Worm (Caenorhabditis elegans): Measurements from ENCODE around the gene acd-3.
A peak's percentile ranks its signal among the peaks of the same experiment; 100 is the strongest.

acd-3 gene

ce11 chrX:14885855-14886254, 36.8 kb downstream of the acd-3 start:
- TF ChIP-seq daf-12 (tag; optimal IDR thresholded peaks at IDR 0.05) (no peak), nhr-23 (tag; optimal IDR thresholded peaks at IDR 0.05) (no peak), nhr-11 (tag; optimal IDR thresholded peaks at IDR 0.05) (no peak), unc-62 (GFP tag; optimal IDR thresholded peaks at IDR 0.05) (no peak), fos-1 (tag; optimal IDR thresholded peaks at IDR 0.05) (no peak), ceh-82 (tag; optimal IDR thresholded peaks at IDR 0.05) (no peak), mdl-1 (tag; optimal IDR thresholded peaks at IDR 0.05) (no peak), nhr-28 (tag; optimal IDR thresholded peaks at IDR 0.05) (no peak)

DNA sequence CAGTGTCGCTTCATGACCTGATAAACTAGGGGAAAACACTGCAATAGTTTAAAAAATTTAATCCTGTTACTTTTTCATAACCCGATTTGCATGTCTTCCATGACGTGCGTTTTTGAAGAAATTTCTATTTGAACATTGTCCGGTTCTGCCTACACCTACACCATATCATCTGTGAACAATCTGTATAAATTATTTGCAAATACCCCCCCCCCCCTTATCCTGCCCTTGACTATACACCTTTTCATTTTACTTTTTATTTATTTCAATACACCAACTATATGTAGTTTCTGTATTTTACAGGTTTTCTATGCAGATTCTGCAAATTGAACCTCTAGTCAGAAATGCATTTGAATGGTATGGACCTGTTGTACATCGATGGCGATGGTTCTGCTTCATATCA, 39.1 kb downstream of the acd-3 start, which contains the start of gene daf-6:
Gene daf-6 (plus strand): TSS at position 301 of the 400 bp plus-strand sequence.
- TF ChIP-seq ceh-16 (tag; optimal IDR thresholded peaks at IDR 0.05) (no peak), ZK546.5 (tag; optimal IDR thresholded peaks at IDR 0.05) (no peak), elt-3 (tag; optimal IDR thresholded peaks at IDR 0.05) (no peak), egl-5 (tag; optimal IDR thresholded peaks at IDR 0.05) (no peak), nhr-12 (tag; optimal IDR thresholded peaks at IDR 0.05) (no peak)

- TF ChIP-seq snpc-4 (tag; optimal IDR thresholded peaks at IDR 0.05): no peak
- peak; percentile 85 for TF ChIP-seq nhr-43 (tag; optimal IDR thresholded peaks at IDR 0.05; ENCODE audit: poor library complexity, severe bottlenecking)
- TF ChIP-seq nhr-23 (tag; optimal IDR thresholded peaks at IDR 0.05): peak; percentile 42
- TF ChIP-seq ceh-28 (tag; optimal IDR thresholded peaks at IDR 0.05): no peak
- TF ChIP-seq elt-3 (tag; optimal IDR thresholded peaks at IDR 0.05): peak in 1 of 3 experiments; percentile 53
- TF ChIP-seq nhr-25 (tag; optimal IDR thresholded peaks at IDR 0.05): peak; percentile 68
Measured at ce11 chrX:14894380-14894779, 45.3 kb downstream of the acd-3 start.

DNA sequence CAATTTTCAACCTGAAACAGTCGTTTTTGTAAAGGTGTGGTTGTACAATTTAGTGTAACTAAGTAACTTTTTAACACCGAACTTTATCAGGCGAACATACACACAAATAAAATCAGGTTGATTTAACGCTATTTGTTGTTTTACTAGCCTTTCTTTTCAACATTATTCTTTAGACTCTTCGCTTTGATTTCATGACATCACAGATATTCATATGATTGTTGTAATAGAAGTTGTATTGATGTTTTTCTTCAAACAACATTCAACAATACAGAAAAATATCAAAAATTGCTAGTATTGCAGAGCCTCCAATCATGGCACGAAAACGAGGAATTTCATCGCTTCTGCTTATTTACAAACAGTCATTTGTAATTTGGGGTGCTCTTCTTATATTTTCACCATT, 45.8 kb downstream of the acd-3 start, which contains the start of gene nac-1:
Gene nac-1 (plus strand): TSS at position 301 of the 400 bp plus-strand sequence.
- TF ChIP-seq sea-2 (GFP tag; optimal IDR thresholded peaks at IDR 0.05) (no peak), skn-1 (tag; optimal IDR thresholded peaks at IDR 0.05) (no peak), hmg-11 (tag; optimal IDR thresholded peaks at IDR 0.05) (no peak), unc-62 (GFP tag; optimal IDR thresholded peaks at IDR 0.05) (no peak), ZK546.5 (tag; optimal IDR thresholded peaks at IDR 0.05) (no peak)

DNA sequence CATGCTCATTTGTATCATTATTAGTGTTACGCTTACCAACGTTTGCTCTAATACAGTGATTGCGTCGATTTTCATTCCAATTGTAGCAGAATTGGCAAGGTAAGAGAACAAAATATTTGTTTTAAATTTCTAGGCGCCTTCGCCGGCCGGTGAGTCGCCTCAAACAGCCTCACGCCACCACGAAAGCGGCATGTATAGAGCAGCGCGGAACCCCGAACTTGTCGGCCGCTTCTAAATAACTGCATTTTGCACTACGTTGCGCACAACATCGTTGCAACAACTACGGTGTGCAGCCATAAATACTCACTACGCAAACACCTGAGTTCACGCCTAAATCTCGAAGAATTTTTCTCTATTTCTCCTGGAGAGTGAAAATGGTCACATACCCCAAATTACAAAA, 48.1 kb downstream of the acd-3 start:
- TF ChIP-seq tbx-2 (tag; optimal IDR thresholded peaks at IDR 0.05) (no peak), fkh-2 (tag; optimal IDR thresholded peaks at IDR 0.05) (no peak), daf-12 (tag; optimal IDR thresholded peaks at IDR 0.05) (no peak), sea-2 (GFP tag; optimal IDR thresholded peaks at IDR 0.05) (no peak), pha-4 (tag; optimal IDR thresholded peaks at IDR 0.05) (no peak), skn-1 (tag; optimal IDR thresholded peaks at IDR 0.05) (no peak), lin-39 (tag; optimal IDR thresholded peaks at IDR 0.05) (no peak), mml-1 (tag; optimal IDR thresholded peaks at IDR 0.05) (no peak), ZK546.5 (tag; optimal IDR thresholded peaks at IDR 0.05) (no peak), nhr-43 (tag; optimal IDR thresholded peaks at IDR 0.05; ENCODE audit: poor library complexity, severe bottlenecking) (no peak), unc-62 (GFP tag; optimal IDR thresholded peaks at IDR 0.05) (no peak), elt-2 (tag; optimal IDR thresholded peaks at IDR 0.05) (no peak), ceh-9 (tag; optimal IDR thresholded peaks at IDR 0.05) (no peak), pqm-1 (tag; optimal IDR thresholded peaks at IDR 0.05) (no peak)

ce11 chrX:14898205-14898604, 49.1 kb downstream of the acd-3 start, which contains the start of gene lips-8:
lips-8 (plus strand) TSS chrX:14898505.
- no peak for TF ChIP-seq fkh-10 (GFP tag; optimal IDR thresholded peaks at IDR 0.05)
- TF ChIP-seq unc-62 (GFP tag; optimal IDR thresholded peaks at IDR 0.05): no peak
- TF ChIP-seq snpc-4 (tag; optimal IDR thresholded peaks at IDR 0.05): no peak

DNA sequence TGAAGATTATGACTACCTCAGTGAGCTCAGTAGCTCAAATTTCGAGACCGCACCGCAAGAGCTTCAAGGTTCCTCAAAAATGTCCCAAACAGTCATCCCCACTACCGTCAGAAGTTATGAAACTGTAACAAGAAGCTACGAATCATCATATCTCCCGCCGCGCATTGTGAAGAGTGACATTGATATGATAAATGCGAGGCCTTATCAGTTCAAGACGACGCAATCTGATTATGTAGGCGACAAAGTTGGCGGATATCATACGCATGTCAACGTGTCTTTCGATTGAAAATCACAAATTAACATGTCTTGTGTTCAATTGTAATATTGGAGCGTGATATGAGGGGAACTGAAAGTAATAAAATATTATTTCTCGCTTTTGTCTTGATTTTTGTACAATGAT, 51.4 kb downstream of the acd-3 start:
- TF ChIP-seq ceh-16 (tag; optimal IDR thresholded peaks at IDR 0.05) (no peak), elt-3 (tag; optimal IDR thresholded peaks at IDR 0.05) (peak in 2 of 3 experiments; percentile 26 to 27), nhr-43 (tag; optimal IDR thresholded peaks at IDR 0.05; ENCODE audit: poor library complexity, severe bottlenecking) (peak; percentile 0), nhr-25 (tag; optimal IDR thresholded peaks at IDR 0.05) (peak; percentile 47)
